Worm (Caenorhabditis elegans): ENCODE measurements around the gene sru-22.
"Not testable (repeated sequence)": the region's sequence is repeated elsewhere in the genome, so short reads cannot be mapped to it uniquely, and the experiment has no call there.

Gene sru-22

DNA sequence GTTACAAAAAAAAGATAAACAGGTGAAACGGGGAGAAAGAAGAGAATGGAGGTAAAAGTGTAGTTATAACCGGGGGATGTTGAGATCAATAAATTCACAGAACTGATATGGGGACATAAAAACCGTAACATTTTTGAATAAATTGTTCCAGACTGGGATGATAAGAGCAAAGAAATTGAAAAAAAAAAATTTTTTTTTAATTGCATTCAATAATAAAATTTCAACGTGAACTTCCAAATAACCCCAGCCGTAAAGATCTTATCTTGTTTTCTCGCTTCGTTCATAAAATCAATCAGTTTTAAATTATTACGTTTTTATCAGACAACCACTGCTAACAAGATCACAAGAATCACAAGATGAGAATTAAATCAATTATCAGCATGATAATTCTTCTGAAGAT is 17.1 kb upstream of the sru-22 start, which contains the start of gene C06C6.7:
C06C6.7 (plus strand) TSS at position 301 of the 400 bp plus-strand sequence.
- TF ChIP-seq him-1, dao-5, W03F9.2 (tag; optimal IDR thresholded peaks at IDR 0.05): not testable (repeated sequence)

- no peak for TF ChIP-seq dao-5 (tag; optimal IDR thresholded peaks at IDR 0.05)
- no peak for TF ChIP-seq W03F9.2 (tag; optimal IDR thresholded peaks at IDR 0.05)
- no peak for TF ChIP-seq him-1 (tag; optimal IDR thresholded peaks at IDR 0.05)
These were observed 13.3 kb upstream of the sru-22 start, which contains the start of gene F36G9.15 for ce11 chrV:15988074-15988473. Gene F36G9.15, minus strand, starts transcription at chrV:15988174.

DNA sequence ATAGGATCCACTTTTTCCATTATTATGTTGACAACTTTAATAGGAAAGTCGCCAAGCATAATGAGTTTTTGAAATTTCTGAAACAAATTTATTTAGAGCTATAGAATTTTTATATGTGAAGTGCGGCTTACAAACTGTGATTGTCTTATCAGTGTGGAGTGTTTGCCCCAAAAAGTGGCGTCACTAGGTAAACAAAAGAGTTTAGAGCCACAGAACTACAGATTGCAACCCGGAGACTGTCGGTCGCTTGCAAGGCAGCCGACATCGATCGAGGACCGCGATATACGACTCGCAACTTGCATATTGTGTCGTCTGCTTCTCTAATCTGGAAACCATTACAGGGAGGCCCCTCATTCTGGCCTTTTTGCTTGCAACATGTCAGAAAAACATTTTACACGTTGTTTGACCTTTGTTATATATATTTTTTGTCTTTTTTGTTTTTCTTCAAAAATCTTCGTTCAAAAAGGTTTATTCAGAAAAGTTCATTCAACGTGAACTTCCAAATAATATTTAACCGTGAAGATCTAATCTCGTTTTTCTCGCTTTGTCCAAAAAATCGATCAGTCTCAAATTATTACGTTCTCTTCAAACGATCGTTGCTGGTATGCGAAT is 8.1 kb upstream of the sru-22 start, which contains the start of the genes fbxa-99 and F36G9.13:
fbxa-99 (minus strand) TSS at position 122 of the 612 bp plus-strand sequence.
F36G9.13 (plus strand) TSS at position 562 of the 612 bp plus-strand sequence.
- TF ChIP-seq W03F9.2 (tag; optimal IDR thresholded peaks at IDR 0.05) (no peak), him-1 (tag; optimal IDR thresholded peaks at IDR 0.05) (no peak), dao-5 (tag; optimal IDR thresholded peaks at IDR 0.05) (no peak)

ce11 chrV:15978232-15978764 is 3.6 kb upstream of the sru-22 start, which contains the start of gene oac-20:
Gene oac-20, plus strand, starts transcription at chrV:15978714.
- no peak for TF ChIP-seq him-1 (tag; optimal IDR thresholded peaks at IDR 0.05)
- no peak for TF ChIP-seq dao-5 (tag; optimal IDR thresholded peaks at IDR 0.05)
- TF ChIP-seq W03F9.2 (tag; optimal IDR thresholded peaks at IDR 0.05): no peak

ce11 chrV:15975845-15976244 is 1.1 kb upstream of the sru-22 start, which contains the start of gene clec-232:
Gene clec-232, plus strand, starts transcription at chrV:15976145.
- TF ChIP-seq W03F9.2 (tag; optimal IDR thresholded peaks at IDR 0.05): no peak
- TF ChIP-seq him-1 (tag; optimal IDR thresholded peaks at IDR 0.05): no peak
- TF ChIP-seq dao-5 (tag; optimal IDR thresholded peaks at IDR 0.05): no peak

ce11 chrV:15972484-15972883 is 2.3 kb downstream of the sru-22 start, which contains the start of gene sru-23:
Gene sru-23, minus strand, starts transcription at chrV:15972584.
- TF ChIP-seq W03F9.2 (tag; optimal IDR thresholded peaks at IDR 0.05) (no peak), dao-5 (tag; optimal IDR thresholded peaks at IDR 0.05) (no peak), him-1 (tag; optimal IDR thresholded peaks at IDR 0.05) (no peak)

DNA sequence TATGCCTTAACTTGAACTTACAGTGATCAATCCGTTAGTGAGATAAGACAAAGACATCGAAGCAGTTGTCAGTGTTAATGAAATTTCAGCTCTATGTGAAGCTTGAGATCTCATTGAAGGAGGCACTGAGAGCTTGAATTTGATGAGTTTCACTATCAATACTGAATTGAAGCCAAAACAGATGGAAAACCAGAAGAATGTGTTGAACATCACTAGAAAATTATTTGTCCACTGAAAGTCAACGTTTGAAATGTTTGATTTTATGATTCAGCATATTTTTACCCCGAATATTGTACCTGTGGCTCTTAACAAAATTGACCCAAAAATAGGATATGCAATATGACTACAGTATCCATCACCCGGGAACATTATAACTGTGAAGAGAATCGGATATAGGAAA is 3.9 kb downstream of the sru-22 start:
- TF ChIP-seq W03F9.2 (tag; optimal IDR thresholded peaks at IDR 0.05): no peak
- TF ChIP-seq him-1 (tag; optimal IDR thresholded peaks at IDR 0.05): no peak
- no peak for TF ChIP-seq dao-5 (tag; optimal IDR thresholded peaks at IDR 0.05)

ce11 chrV:15969653-15970052 is 5.1 kb downstream of the sru-22 start, which contains the start of gene F36G9.7:
Gene F36G9.7, minus strand, starts transcription at chrV:15969753.
- TF ChIP-seq W03F9.2 (tag; optimal IDR thresholded peaks at IDR 0.05): no peak

- TF ChIP-seq dao-5 (tag; optimal IDR thresholded peaks at IDR 0.05): no peak
- TF ChIP-seq him-1 (tag; optimal IDR thresholded peaks at IDR 0.05): no peak
- TF ChIP-seq W03F9.2 (tag; optimal IDR thresholded peaks at IDR 0.05): no peak
These were observed 7.2 kb downstream of the sru-22 start, which contains the start of gene sri-1 for ce11 chrV:15967542-15967941. Gene sri-1, minus strand, starts transcription at chrV:15967642.

ce11 chrV:15965114-15965513 is 9.6 kb downstream of the sru-22 start, which contains the start of gene sri-2:
Gene sri-2, minus strand, starts transcription at chrV:15965214.
- no peak for TF ChIP-seq dao-5 (tag; optimal IDR thresholded peaks at IDR 0.05)
- TF ChIP-seq W03F9.2 (tag; optimal IDR thresholded peaks at IDR 0.05): no peak
- TF ChIP-seq him-1 (tag; optimal IDR thresholded peaks at IDR 0.05): no peak

DNA sequence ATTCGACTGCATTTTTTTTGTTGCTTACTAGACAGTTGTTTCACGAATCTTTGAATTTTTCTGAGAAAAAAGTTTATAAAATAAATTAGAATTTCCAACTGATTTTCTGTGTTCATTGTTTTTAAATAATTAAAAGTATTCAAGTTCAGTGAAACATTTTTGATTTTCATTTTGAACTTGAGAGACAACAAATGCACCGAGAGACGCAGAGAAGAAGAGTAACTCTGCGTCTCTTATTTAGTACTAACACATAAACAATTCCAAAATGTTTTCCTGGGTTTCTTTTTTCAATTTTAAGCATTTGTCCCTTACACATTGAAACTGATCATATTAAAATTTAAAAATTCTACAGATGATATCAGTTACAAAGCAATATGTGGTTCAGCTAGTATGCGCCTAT is 15.3 kb downstream of the sru-22 start:
- TF ChIP-seq W03F9.2 (tag; optimal IDR thresholded peaks at IDR 0.05) (no peak), him-1 (tag; optimal IDR thresholded peaks at IDR 0.05) (no peak), dao-5 (tag; optimal IDR thresholded peaks at IDR 0.05) (no peak)

DNA sequence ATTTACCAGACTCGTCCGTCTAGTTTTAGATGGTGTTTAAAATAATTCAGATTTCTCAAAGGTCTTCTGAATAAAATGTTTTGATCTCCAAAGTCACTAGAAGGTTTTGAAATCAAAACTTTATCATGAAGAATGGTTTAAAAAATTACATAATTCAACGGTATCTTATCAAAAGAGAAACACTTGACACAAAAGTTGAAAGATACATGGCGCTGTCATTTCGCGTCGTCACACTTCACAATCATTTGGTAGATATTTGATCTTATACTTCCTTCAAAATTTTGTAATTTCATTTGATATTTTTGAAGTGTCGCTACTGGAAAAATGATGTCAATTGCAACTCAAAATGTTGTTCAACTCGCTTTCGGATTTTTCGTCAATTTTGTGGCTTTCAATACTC is 17.6 kb downstream of the sru-22 start, which contains the start of gene F36G9.3:
F36G9.3 (plus strand) TSS at position 301 of the 400 bp plus-strand sequence.
- TF ChIP-seq dao-5 (tag; optimal IDR thresholded peaks at IDR 0.05): no peak
- TF ChIP-seq him-1 (tag; optimal IDR thresholded peaks at IDR 0.05): no peak
- no peak for TF ChIP-seq W03F9.2 (tag; optimal IDR thresholded peaks at IDR 0.05)

ce11 chrV:15955497-15955896 is 19.2 kb downstream of the sru-22 start, which contains the start of gene srh-186:
Gene srh-186, plus strand, starts transcription at chrV:15955797.
- TF ChIP-seq W03F9.2 (tag; optimal IDR thresholded peaks at IDR 0.05): no peak
- no peak for TF ChIP-seq dao-5 (tag; optimal IDR thresholded peaks at IDR 0.05)
- TF ChIP-seq him-1 (tag; optimal IDR thresholded peaks at IDR 0.05): no peak

- TF ChIP-seq dao-5 (tag; optimal IDR thresholded peaks at IDR 0.05) (no peak), him-1 (tag; optimal IDR thresholded peaks at IDR 0.05) (no peak), W03F9.2 (tag; optimal IDR thresholded peaks at IDR 0.05) (no peak)
These were observed 19.8 kb downstream of the sru-22 start, which contains the start of gene srw-57 for ce11 chrV:15954932-15955331. Gene srw-57, minus strand, starts transcription at chrV:15955032.
